Worm (Caenorhabditis elegans) whole organism, young adult: ENCODE results near the gene W02D7.5.

Source experiments
- B0261.1 ChIP-seq: sonication (generic microtip); optimal IDR thresholded peaks from 2 replicates; lab custom pipeline; 2016; ENCODE audit warnings: mild to moderate bottlenecking, missing genetic modification characterization, moderate library complexity, missing compliant biosample characterization
- C17E4.6 ChIP-seq: fragments of 200-800 bp; sonication (Bioruptor generic); IDR thresholded peaks from 2 replicates; pipeline ENCODE4 v1.3.6; 2022; ENCODE audit warnings: missing genetic modification reagents, missing genetic modification characterization, missing compliant biosample characterization
- F23B12.7 ChIP-seq: sonication (generic microtip); optimal IDR thresholded peaks from 2 replicates; lab custom pipeline; 2017; ENCODE audit warnings: missing genetic modification characterization, mild to moderate bottlenecking, missing compliant biosample characterization, antibody characterized with exemption, moderate library complexity; ENCODE audit not compliant: insufficient read depth
- F37B4.10 ChIP-seq: fragments of 200-800 bp; sonication (Bioruptor generic); IDR thresholded peaks from 2 replicates; pipeline ENCODE4 v1.3.6; 2022; ENCODE audit warnings: missing genetic modification characterization, missing compliant biosample characterization
- K11D2.4 ChIP-seq: fragments of 200-800 bp; sonication (Bioruptor generic); IDR thresholded peaks from 2 replicates; pipeline ENCODE4 v1.3.6; 2022; ENCODE audit warnings: missing genetic modification reagents, missing genetic modification characterization, missing compliant biosample characterization
- Y53G8AR.9 ChIP-seq: fragments of 200-800 bp; sonication (Bioruptor generic); conservative IDR thresholded peaks from 2 replicates; pipeline ENCODE4 v1.3.6; 2022; ENCODE audit warnings: missing genetic modification reagents, missing genetic modification characterization, missing compliant biosample characterization
- akir-1 ChIP-seq: fragments of 200-800 bp; sonication (Bioruptor generic); optimal IDR thresholded peaks from 2 replicates; lab custom pipeline; 2018; ENCODE audit warnings: mild to moderate bottlenecking, missing genetic modification characterization, moderate library complexity, missing compliant biosample characterization
- ama-1 ChIP-seq, 3 experiments: fragments of 150-350 bp in 1 of 3; sonication (generic microtip) in 2 of 3; optimal IDR thresholded peaks; 2 replicates each; lab custom pipeline; 2014 to 2018; ENCODE audit warnings: missing biosample characterization in 2 of 3, missing genetic modification characterization in 2 of 3, missing genetic modification reagents in 2 of 3
- cebp-2 ChIP-seq: fragments of 200-800 bp; sonication (Bioruptor generic); IDR thresholded peaks from 2 replicates; pipeline ENCODE4 v1.3.6; 2022; ENCODE audit warnings: missing genetic modification characterization, missing compliant biosample characterization
- ceh-100 ChIP-seq: fragments of 200-800 bp; sonication (Bioruptor generic); IDR thresholded peaks from 2 replicates; pipeline ENCODE4 v1.3.6; 2022; ENCODE audit warnings: missing genetic modification reagents, missing genetic modification characterization, missing compliant biosample characterization
- ceh-27 ChIP-seq: fragments of 200-800 bp; sonication (Bioruptor generic); optimal IDR thresholded peaks from 2 replicates; lab custom pipeline; 2018; ENCODE audit warnings: mild to moderate bottlenecking, missing genetic modification characterization, moderate library complexity, missing compliant biosample characterization
- chd-7 ChIP-seq: sonication (generic microtip); optimal IDR thresholded peaks from 2 replicates; lab custom pipeline; 2016; ENCODE audit warnings: mild to moderate bottlenecking, missing genetic modification characterization, moderate library complexity, missing compliant biosample characterization
- die-1 ChIP-seq: sonication (generic microtip); optimal IDR thresholded peaks from 2 replicates; lab custom pipeline; 2016; ENCODE audit warnings: missing genotype, mild to moderate bottlenecking, missing genetic modification characterization, missing compliant biosample characterization
- dpl-1 ChIP-seq: fragments of 150-350 bp; optimal IDR thresholded peaks from 2 replicates; lab custom pipeline; 2014; ENCODE audit warnings: missing biosample characterization, missing genetic modification reagents, missing genetic modification characterization
- egrh-3 ChIP-seq: fragments of 200-800 bp; sonication (Bioruptor generic); IDR thresholded peaks from 2 replicates; pipeline ENCODE4 v1.3.6; 2022; ENCODE audit warnings: missing genetic modification reagents, missing genetic modification characterization, missing compliant biosample characterization
- hlh-12 ChIP-seq: sonication (generic microtip); optimal IDR thresholded peaks from 2 replicates; lab custom pipeline; 2016; ENCODE audit warnings: missing genetic modification characterization, missing compliant biosample characterization
- hmg-1.2 ChIP-seq: fragments of 200-800 bp; sonication (Bioruptor generic); IDR thresholded peaks from 2 replicates; pipeline ENCODE4 v1.3.6; 2022; ENCODE audit warnings: missing genetic modification reagents, missing genetic modification characterization, missing compliant biosample characterization
- hmg-20 ChIP-seq: fragments of 200-800 bp; sonication (Bioruptor generic); IDR thresholded peaks from 2 replicates; pipeline ENCODE4 v1.3.6; 2022; ENCODE audit warnings: missing genetic modification reagents, missing genetic modification characterization, missing compliant biosample characterization
- let-526 ChIP-seq: fragments of 200-800 bp; sonication (Bioruptor generic); IDR thresholded peaks from 2 replicates; pipeline ENCODE4 v1.3.6; 2022; ENCODE audit warnings: missing genetic modification reagents, missing genetic modification characterization, missing compliant biosample characterization
- let-607 ChIP-seq, 2 experiments: fragments of 200-800 bp in 1 of 2; sonication (Bioruptor generic) in 1 of 2; sonication (generic microtip) in 1 of 2; optimal IDR thresholded peaks; 2 replicates each; lab custom pipeline; 2016 to 2018; ENCODE audit warnings: mild to moderate bottlenecking in 2 of 2, missing compliant biosample characterization in 2 of 2, missing genetic modification characterization in 2 of 2, moderate library complexity in 2 of 2, missing genotype in 1 of 2
- lin-35 ChIP-seq, 3 experiments: fragments of 150-350 bp in 2 of 3; sonication (generic microtip) in 1 of 3; optimal IDR thresholded peaks; 2 replicates each; lab custom pipeline; 2014 to 2018; ENCODE audit warnings: missing biosample characterization in 3 of 3, missing genetic modification characterization in 3 of 3, missing genetic modification reagents in 3 of 3
- lsy-27 ChIP-seq: sonication (generic microtip); optimal IDR thresholded peaks from 2 replicates; lab custom pipeline; 2017; ENCODE audit warnings: missing genetic modification characterization, mild to moderate bottlenecking, missing compliant biosample characterization, antibody characterized with exemption, missing genotype, borderline replicate concordance; ENCODE audit not compliant: insufficient read depth
- nhr-179 ChIP-seq: sonication (generic microtip); optimal IDR thresholded peaks from 2 replicates; lab custom pipeline; 2016; ENCODE audit warnings: mild to moderate bottlenecking, missing genetic modification characterization, missing compliant biosample characterization
- nhr-90 ChIP-seq: sonication (generic microtip); optimal IDR thresholded peaks from 2 replicates; lab custom pipeline; 2016; ENCODE audit warnings: missing genotype, mild to moderate bottlenecking, missing genetic modification characterization, missing compliant biosample characterization
- pha-4 ChIP-seq: fragments of 150-350 bp; sonication (generic microtip); optimal IDR thresholded peaks from 2 replicates; lab custom pipeline; 2014; ENCODE audit warnings: missing biosample characterization, missing genetic modification reagents, missing genetic modification characterization
- rpc-1 ChIP-seq, 2 experiments: fragments of 150-350 bp in 1 of 2; sonication (generic microtip) in 1 of 2; optimal IDR thresholded peaks; 2 replicates each; lab custom pipeline; 2014 to 2018; ENCODE audit warnings: missing biosample characterization in 1 of 2, missing genetic modification characterization in 1 of 2, missing genetic modification reagents in 1 of 2, missing genotype in 1 of 2
- snpc-1.1 ChIP-seq: sonication (generic microtip); optimal IDR thresholded peaks from 2 replicates; lab custom pipeline; 2017; ENCODE audit warnings: missing genetic modification characterization, mild to moderate bottlenecking, missing compliant biosample characterization, antibody characterized with exemption, moderate library complexity, missing genotype, missing genetic modification reagents; ENCODE audit not compliant: insufficient read depth
- snpc-1.3 ChIP-seq: sonication (generic microtip); optimal IDR thresholded peaks from 2 replicates; lab custom pipeline; 2017; ENCODE audit warnings: missing genetic modification characterization, mild to moderate bottlenecking, missing compliant biosample characterization, antibody characterized with exemption, moderate library complexity, missing genotype, missing genetic modification reagents; ENCODE audit not compliant: insufficient read depth
- snpc-4 ChIP-seq, 5 experiments: fragments of 150-350 bp in 1 of 5; sonication (generic microtip) in 4 of 5; optimal IDR thresholded peaks; 2 replicates each; lab custom pipeline; 2014 to 2018; ENCODE audit warnings: missing genetic modification characterization in 5 of 5, missing biosample characterization in 3 of 5, antibody characterized with exemption in 2 of 5, mild to moderate bottlenecking in 2 of 5, missing compliant biosample characterization in 2 of 5, missing genotype in 2 of 5, moderate library complexity in 2 of 5, missing genetic modification reagents in 1 of 5
- sptf-2 ChIP-seq: fragments of 200-800 bp; sonication (Bioruptor generic); optimal IDR thresholded peaks from 2 replicates; lab custom pipeline; 2018; ENCODE audit warnings: mild to moderate bottlenecking, missing genetic modification characterization, missing compliant biosample characterization
- tbp1 ChIP-seq: fragments of 200-800 bp; sonication (Bioruptor generic); optimal IDR thresholded peaks from 2 replicates; lab custom pipeline; 2018; ENCODE audit warnings: mild to moderate bottlenecking, missing genetic modification characterization, missing compliant biosample characterization
- zim-3 ChIP-seq: sonication (generic microtip); optimal IDR thresholded peaks from 2 replicates; lab custom pipeline; 2017; ENCODE audit warnings: mild to moderate bottlenecking, missing genetic modification characterization, moderate library complexity, missing compliant biosample characterization
- ztf-18 ChIP-seq: sonication (generic microtip); optimal IDR thresholded peaks from 2 replicates; lab custom pipeline; 2016; ENCODE audit warnings: missing genotype, mild to moderate bottlenecking, missing genetic modification characterization, missing compliant biosample characterization
- ztf-22 ChIP-seq: fragments of 200-800 bp; sonication (Bioruptor generic); optimal IDR thresholded peaks from 2 replicates; lab custom pipeline; 2018; ENCODE audit warnings: mild to moderate bottlenecking, missing genetic modification characterization, moderate library complexity, missing compliant biosample characterization
- ztf-6 ChIP-seq: fragments of 200-800 bp; sonication (Bioruptor generic); IDR thresholded peaks from 2 replicates; pipeline ENCODE4 v1.3.6; 2022; ENCODE audit warnings: missing genetic modification reagents, missing genetic modification characterization, missing compliant biosample characterization

W02D7.5 gene

DNA sequence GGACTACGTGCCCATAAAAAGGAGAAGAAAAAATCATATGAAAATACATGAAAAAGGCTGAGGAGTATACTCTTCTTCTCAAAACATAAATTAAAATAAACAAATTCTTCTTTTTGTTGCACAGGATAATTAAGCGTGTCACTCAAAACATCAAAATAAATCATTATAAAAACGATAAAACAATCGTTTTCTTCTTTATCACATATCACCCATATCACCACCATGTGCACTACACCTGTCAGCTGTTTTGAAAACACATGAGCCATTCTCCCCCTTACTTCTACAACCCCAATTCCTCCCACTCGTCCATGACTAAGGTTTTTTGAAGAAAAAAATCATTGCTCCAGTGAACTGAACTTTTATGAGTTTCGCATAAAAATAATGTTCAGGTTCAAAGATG lies 46.5 kb downstream of the W02D7.5 start:
- TF ChIP-seq rpc-1 (optimal IDR thresholded peaks at IDR 0.05; lab: Kevin White, UChicago) (no peak), rpc-1 (tag; optimal IDR thresholded peaks at IDR 0.05; lab: Kevin White, UChicago) (no peak), lsy-27 (no peak), B0261.1 (tag; lab: Kevin White, UChicago) (no peak), sptf-2 (no peak), ceh-100 (GFP tag; lab: Robert Waterston, UW) (no peak), ama-1 (optimal IDR thresholded peaks at IDR 0.05; lab: Kevin White, UChicago) (no peak), ama-1 (GFP tag; optimal IDR thresholded peaks at IDR 0.05; lab: Kevin White, UChicago) (no peak), C17E4.6 (GFP tag; lab: Robert Waterston, UW) (no peak), lin-35 (GFP tag; optimal IDR thresholded peaks at IDR 0.05; lab: Kevin White, UChicago) (no peak), ztf-22 (GFP tag; lab: Kevin White, UChicago) (no peak), hmg-1.2 (no peak), ztf-6 (GFP tag; lab: Robert Waterston, UW) (no peak), die-1 (tag; lab: Kevin White, UChicago) (no peak)

ce11 chrV:8251075-8251474 lies 48.0 kb downstream of the W02D7.5 start:
- TF ChIP-seq hmg-20 (GFP tag; lab: Robert Waterston, UW) (no peak), let-526 (no peak), ztf-18 (no peak), egrh-3 (GFP tag; lab: Robert Waterston, UW) (no peak), dpl-1 (GFP tag; lab: Kevin White, UChicago) (no peak), akir-1 (GFP tag; lab: Kevin White, UChicago) (no peak), pha-4 (no peak), zim-3 (no peak), tbp1 (no peak), ztf-6 (GFP tag; lab: Robert Waterston, UW) (no peak)

DNA sequence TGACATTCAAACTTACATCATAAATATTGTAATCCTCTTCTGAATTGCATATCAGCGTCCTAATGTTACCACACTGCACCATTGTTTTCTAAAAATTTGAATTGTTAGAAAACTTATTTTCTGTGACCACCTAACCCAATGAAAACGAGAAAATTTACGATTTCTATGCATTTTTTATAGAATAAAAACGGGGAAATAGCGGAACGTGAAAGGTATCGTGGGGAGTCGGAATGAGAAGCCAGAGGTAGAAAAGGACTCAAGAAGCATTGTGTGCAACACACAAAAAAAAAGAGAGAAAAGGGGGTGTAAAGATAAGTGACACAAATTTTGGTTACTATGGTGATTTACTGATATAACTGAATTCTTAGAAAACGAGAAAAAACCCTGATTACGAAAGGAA lies 48.8 kb downstream of the W02D7.5 start, which contains the start of gene C16D9.6:
TSS of gene C16D9.6 (minus strand) at position 101 of the 400 bp plus-strand sequence.
- TF ChIP-seq nhr-179 (no peak), sptf-2 (no peak), let-607 (tag; optimal IDR thresholded peaks at IDR 0.05; lab: Kevin White, UChicago) (no peak), rpc-1 (optimal IDR thresholded peaks at IDR 0.05; lab: Kevin White, UChicago) (no peak), rpc-1 (tag; optimal IDR thresholded peaks at IDR 0.05; lab: Kevin White, UChicago) (no peak), pha-4 (no peak), ama-1 (optimal IDR thresholded peaks at IDR 0.05; lab: Kevin White, UChicago) (no peak), ama-1 (GFP tag; optimal IDR thresholded peaks at IDR 0.05; lab: Kevin White, UChicago) (no peak), F37B4.10 (no peak), Y53G8AR.9 (GFP tag; lab: Robert Waterston, UW) (no peak), cebp-2 (GFP tag; lab: Robert Waterston, UW) (no peak), F23B12.7 (no peak), ceh-27 (GFP tag; lab: Kevin White, UChicago) (no peak), K11D2.4 (no peak), snpc-4 (GFP tag; optimal IDR thresholded peaks at IDR 0.05; lab: Kevin White, UChicago) (no peak), snpc-4 (tag; optimal IDR thresholded peaks at IDR 0.05; lab: Kevin White, UChicago) (no peak), hlh-12 (tag; lab: Kevin White, UChicago) (no peak), akir-1 (GFP tag; lab: Kevin White, UChicago) (no peak), snpc-1.3 (tag; lab: Kevin White, UChicago) (no peak), chd-7 (tag; lab: Kevin White, UChicago) (no peak), snpc-1.1 (no peak), nhr-90 (no peak)
